Worm (Caenorhabditis elegans): ENCODE data around the gene cyp-33C1.

Gene cyp-33C1

DNA sequence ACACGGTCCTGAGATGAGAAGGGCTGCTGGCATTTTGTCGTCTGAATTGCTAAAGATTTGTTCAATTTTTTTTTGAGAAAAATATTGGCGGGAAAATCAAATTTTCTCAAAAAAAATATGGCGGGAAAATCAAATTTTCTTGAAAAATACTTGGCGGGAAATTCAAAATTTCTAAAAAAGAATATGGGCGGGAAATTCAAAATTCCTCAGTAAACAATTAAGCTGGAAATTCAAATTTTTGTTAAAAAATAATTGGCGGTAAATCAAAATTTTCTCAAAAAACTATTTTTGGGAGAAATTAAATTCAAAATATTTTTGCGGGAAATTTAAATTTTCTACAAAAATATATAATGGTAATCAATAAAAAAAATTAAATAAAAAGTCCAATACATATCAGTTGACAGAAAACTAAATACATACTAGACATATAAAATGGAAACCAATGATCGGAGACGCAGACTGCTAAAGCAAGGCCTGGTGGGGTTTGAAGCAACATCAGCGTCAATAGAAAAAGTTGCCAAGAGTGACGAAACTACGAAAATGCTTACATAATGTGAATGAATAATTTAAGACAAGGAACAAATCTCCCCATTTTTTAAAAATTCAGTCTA lies 35.2 kb downstream of the cyp-33C1 start, which contains the start of gene nhr-184:
Gene nhr-184 (minus strand): TSS at position 51 of the 611 bp plus-strand sequence.
- TF ChIP-seq dpl-1 (GFP tag; optimal IDR thresholded peaks at IDR 0.05): no peak
- TF ChIP-seq nhr-6 (tag; optimal IDR thresholded peaks at IDR 0.05): peak; percentile 4
- no peak for TF ChIP-seq mxl-3 (GFP tag; optimal IDR thresholded peaks at IDR 0.05)
- peak; percentile 46 for TF ChIP-seq dve-1 (tag; optimal IDR thresholded peaks at IDR 0.05; ENCODE audit: insufficient read depth)
- peak; percentile 65 for TF ChIP-seq nhr-28 (tag; optimal IDR thresholded peaks at IDR 0.05)
- TF ChIP-seq cey-2 (tag; optimal IDR thresholded peaks at IDR 0.05; ENCODE audit: borderline replicate concordance, insufficient read depth): no peak
- no peak for TF ChIP-seq pha-4 (GFP tag; IDR thresholded peaks at IDR 0.05)
- peak; percentile 45 for TF ChIP-seq pha-4 (tag; optimal IDR thresholded peaks at IDR 0.05)
- TF ChIP-seq mes-2 (tag; optimal IDR thresholded peaks at IDR 0.05; ENCODE audit: poor library complexity, severe bottlenecking): peak; percentile 40
- TF ChIP-seq daf-16 (GFP tag; optimal IDR thresholded peaks at IDR 0.05): no peak
- TF ChIP-seq daf-16 (tag; optimal IDR thresholded peaks at IDR 0.05): peak; percentile 81
- TF ChIP-seq hlh-30 (tag; optimal IDR thresholded peaks at IDR 0.05; ENCODE audit: insufficient read depth): peak; percentile 44

DNA sequence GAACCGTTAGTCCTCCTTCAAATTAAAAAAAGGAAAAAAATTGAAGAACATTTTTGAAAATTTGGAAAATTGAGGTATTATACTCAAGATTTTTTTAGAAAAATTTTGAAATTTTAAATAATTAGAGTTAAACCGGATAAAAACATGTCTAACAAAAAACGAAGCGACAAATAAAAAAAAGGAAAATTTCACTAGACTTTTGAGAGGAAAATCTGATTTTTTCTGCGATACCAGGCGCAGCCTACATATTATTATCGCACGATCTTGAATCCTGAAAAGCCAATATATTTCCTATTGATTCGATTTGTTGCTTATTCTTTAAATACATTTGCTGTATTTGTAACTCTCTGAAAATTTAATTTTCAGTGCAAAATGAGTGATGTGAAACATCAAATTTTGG lies 36.0 kb downstream of the cyp-33C1 start, which contains the start of gene nstp-8:
Gene nstp-8 (plus strand): TSS at position 301 of the 400 bp plus-strand sequence.
- TF ChIP-seq ceh-82 (tag; optimal IDR thresholded peaks at IDR 0.05) (no peak), nhr-28 (tag; optimal IDR thresholded peaks at IDR 0.05) (no peak), zfp-3 (GFP tag; conservative IDR thresholded peaks at IDR 0.05) (no peak), dmd-6 (GFP tag; IDR thresholded peaks at IDR 0.05) (no peak), ZK546.5 (tag; optimal IDR thresholded peaks at IDR 0.05) (no peak)

DNA sequence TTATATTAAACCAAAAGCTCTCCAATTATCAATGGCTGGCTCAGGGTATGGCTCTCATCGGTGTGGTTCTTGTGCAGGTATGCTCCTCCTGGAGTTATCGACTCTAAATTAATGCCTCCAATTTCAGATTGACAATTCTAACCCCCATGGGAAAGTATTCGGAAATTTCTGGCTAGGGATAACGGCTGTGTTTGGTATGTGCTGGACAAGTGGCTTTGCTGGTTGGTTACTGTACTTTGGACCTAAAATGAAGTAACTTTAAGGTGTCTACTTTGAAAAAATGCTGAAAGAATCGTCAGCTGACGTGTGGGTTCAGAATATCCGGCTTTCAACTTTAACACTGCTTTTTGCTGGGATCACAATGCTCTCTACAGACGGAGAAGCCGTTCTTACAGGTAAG lies 37.6 kb downstream of the cyp-33C1 start:
- TF ChIP-seq F49E8.2 (tag; optimal IDR thresholded peaks at IDR 0.05; ENCODE audit: borderline replicate concordance): no peak
- no peak for TF ChIP-seq F10B5.3 (tag; optimal IDR thresholded peaks at IDR 0.05)
- no peak for TF ChIP-seq ztf-7 (tag; optimal IDR thresholded peaks at IDR 0.05)
- TF ChIP-seq aha-1 (tag): peak; percentile 91
- TF ChIP-seq sdz-12 (GFP tag; optimal IDR thresholded peaks at IDR 0.05): no peak
- no peak for TF ChIP-seq daf-8 (GFP tag; IDR thresholded peaks at IDR 0.05)
- no peak for TF ChIP-seq nhr-6 (tag; optimal IDR thresholded peaks at IDR 0.05)
- 0 out of 2 replicates have a peak, but pooled peaks have one; percentile 23 for TF ChIP-seq D1046.2 (GFP tag; IDR thresholded peaks at IDR 0.05)
- no peak for TF ChIP-seq ceh-20 (GFP tag; IDR thresholded peaks at IDR 0.05)
- TF ChIP-seq ceh-82 (tag; optimal IDR thresholded peaks at IDR 0.05): no peak
- no peak for TF ChIP-seq lsy-2 (tag; optimal IDR thresholded peaks at IDR 0.05)
- no peak for TF ChIP-seq ceh-32 (tag; optimal IDR thresholded peaks at IDR 0.05; ENCODE audit: poor library complexity)
- TF ChIP-seq rbr-2 (tag; optimal IDR thresholded peaks at IDR 0.05): no peak
- TF ChIP-seq ceh-44 (GFP tag; IDR thresholded peaks at IDR 0.05): no peak
- TF ChIP-seq zag-1 (tag; optimal IDR thresholded peaks at IDR 0.05): no peak

DNA sequence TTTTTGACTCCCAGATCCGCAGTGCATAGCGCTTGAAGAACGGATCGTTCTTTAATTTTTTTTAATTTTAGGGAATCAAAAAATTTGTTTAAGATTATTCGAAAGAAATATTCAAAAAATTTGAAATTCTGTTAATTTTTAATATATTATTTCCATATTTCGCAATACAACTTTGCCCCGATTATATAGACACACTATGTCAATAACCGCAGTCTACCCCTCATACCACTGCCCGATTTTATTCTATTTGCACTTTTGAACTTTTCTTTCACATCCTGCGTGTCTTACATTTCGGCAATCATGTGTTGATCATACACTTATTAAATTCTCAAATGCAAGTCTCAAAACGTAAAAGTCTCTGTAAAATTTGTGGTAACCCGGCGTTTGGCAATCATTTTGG lies 39.5 kb downstream of the cyp-33C1 start, which contains the start of gene nhr-56:
Gene nhr-56 (plus strand): TSS at position 202 of the 400 bp plus-strand sequence.
- TF ChIP-seq lin-29 (GFP tag; IDR thresholded peaks at IDR 0.05) (no peak), madf-9 (GFP tag; conservative IDR thresholded peaks at IDR 0.05) (no peak), zfp-3 (GFP tag; conservative IDR thresholded peaks at IDR 0.05) (no peak), vab-7 (GFP tag; IDR thresholded peaks at IDR 0.05) (no peak), nhr-77 (tag; optimal IDR thresholded peaks at IDR 0.05) (peak; percentile 71), ceh-62 (tag; optimal IDR thresholded peaks at IDR 0.05) (no peak), fos-1 (tag; optimal IDR thresholded peaks at IDR 0.05) (no peak), zag-1 (tag; optimal IDR thresholded peaks at IDR 0.05) (no peak), nhr-25 (tag; optimal IDR thresholded peaks at IDR 0.05; ENCODE audit: borderline replicate concordance, insufficient read depth) (no peak), F49E8.2 (tag; optimal IDR thresholded peaks at IDR 0.05; ENCODE audit: borderline replicate concordance) (no peak), cey-2 (tag; optimal IDR thresholded peaks at IDR 0.05; ENCODE audit: borderline replicate concordance, insufficient read depth) (no peak), daf-16 (GFP tag; optimal IDR thresholded peaks at IDR 0.05) (no peak), daf-16 (tag; optimal IDR thresholded peaks at IDR 0.05) (peak; percentile 84), mxl-2 (GFP tag; conservative IDR thresholded peaks at IDR 0.05) (no peak), nhr-76 (tag; optimal IDR thresholded peaks at IDR 0.05) (no peak), nhr-237 (tag; optimal IDR thresholded peaks at IDR 0.05) (no peak), aly-2 (tag; optimal IDR thresholded peaks at IDR 0.05) (no peak), sdz-12 (GFP tag; optimal IDR thresholded peaks at IDR 0.05) (no peak), lin-15B (tag; optimal IDR thresholded peaks at IDR 0.05) (no peak), daf-19 (GFP tag; conservative IDR thresholded peaks at IDR 0.05) (no peak), mdt-29 (GFP tag; IDR thresholded peaks at IDR 0.05) (no peak), ceh-32 (tag; optimal IDR thresholded peaks at IDR 0.05; ENCODE audit: poor library complexity) (no peak), tra-1 (GFP tag; IDR thresholded peaks at IDR 0.05) (no peak), daf-12 (tag; optimal IDR thresholded peaks at IDR 0.05) (no peak)
